Fruit fly (Drosophila melanogaster) whole organism, pupa: ENCODE measurements around the gene ClpX.

ENCODE experiments used
- CG10348 ChIP-seq: fragments of 200-800 bp; sonication (Bioruptor generic); IDR thresholded peaks from 2 replicates; pipeline ENCODE4 v1.3.6; 2022; ENCODE audit warnings: missing biosample characterization, missing genetic modification characterization
- CG12605 ChIP-seq: fragments of 200-800 bp; sonication (Bioruptor generic); IDR thresholded peaks from 2 replicates; pipeline ENCODE4 v1.3.6; 2022; ENCODE audit warnings: missing biosample characterization, missing genetic modification characterization
- CG13204 ChIP-seq: fragments of 200-800 bp; sonication (Bioruptor generic); optimal IDR thresholded peaks from 2 replicates; lab custom pipeline; 2018; ENCODE audit warnings: missing biosample characterization, mild to moderate bottlenecking, missing genetic modification characterization, moderate library complexity
- CG14655 ChIP-seq: fragments of 200-800 bp; sonication (Bioruptor generic); optimal IDR thresholded peaks from 3 replicates; lab custom pipeline; 2017; ENCODE audit warnings: mild to moderate bottlenecking, missing biosample characterization, missing genetic modification reagents, missing genetic modification characterization
- CG15710 ChIP-seq: fragments of 200-800 bp; sonication (Bioruptor generic); optimal IDR thresholded peaks from 2 replicates; lab custom pipeline; 2018; ENCODE audit warnings: missing biosample characterization, mild to moderate bottlenecking, missing genetic modification characterization, moderate library complexity
- CG17806 ChIP-seq: fragments of 200-800 bp; sonication (Bioruptor generic); optimal IDR thresholded peaks from 2 replicates; lab custom pipeline; 2018; ENCODE audit warnings: missing biosample characterization, mild to moderate bottlenecking, missing genetic modification characterization, moderate library complexity
- CG32121 ChIP-seq: fragments of 200-800 bp; sonication (Bioruptor generic); IDR thresholded peaks from 2 replicates; pipeline ENCODE4 v1.3.6; 2022; ENCODE audit warnings: missing biosample characterization, missing genetic modification characterization
- CG34367 ChIP-seq: fragments of 200-800 bp; sonication (Bioruptor generic); optimal IDR thresholded peaks from 2 replicates; lab custom pipeline; 2018; ENCODE audit warnings: missing biosample characterization, mild to moderate bottlenecking, missing genetic modification characterization
- CG4496 ChIP-seq: fragments of 200-800 bp; sonication (Bioruptor generic); IDR thresholded peaks from 3 replicates; pipeline ENCODE4 v1.3.6; 2022; ENCODE audit warnings: missing biosample characterization, missing genetic modification characterization
- CG8159 ChIP-seq: fragments of 200-800 bp; sonication (Bioruptor generic); optimal IDR thresholded peaks from 3 replicates; lab custom pipeline; 2018; ENCODE audit warnings: missing biosample characterization, mild to moderate bottlenecking, missing genetic modification characterization, moderate library complexity
- CG8301 ChIP-seq: fragments of 200-800 bp; sonication (Bioruptor generic); optimal IDR thresholded peaks from 2 replicates; lab custom pipeline; 2018; ENCODE audit warnings: missing biosample characterization, mild to moderate bottlenecking, missing genetic modification characterization
- CG9948 ChIP-seq: fragments of 200-800 bp; sonication (Bioruptor generic); optimal IDR thresholded peaks from 2 replicates; lab custom pipeline; 2018; ENCODE audit warnings: missing biosample characterization, mild to moderate bottlenecking, missing genetic modification characterization, moderate library complexity
- D1 ChIP-seq: fragments of 200-800 bp; sonication (Bioruptor generic); optimal IDR thresholded peaks from 2 replicates; lab custom pipeline; 2018; ENCODE audit warnings: missing biosample characterization, mild to moderate bottlenecking, missing genetic modification characterization, moderate library complexity
- EcR ChIP-seq: fragments of 200-800 bp; sonication (Bioruptor generic); optimal IDR thresholded peaks from 3 replicates; lab custom pipeline; 2019; ENCODE audit warnings: missing biosample characterization, missing genetic modification characterization, mild to moderate bottlenecking, moderate library complexity, missing genetic modification reagents
- Ets98B ChIP-seq: fragments of 200-800 bp; sonication (Bioruptor generic); IDR thresholded peaks from 2 replicates; pipeline ENCODE4 v1.3.6; 2022; ENCODE audit warnings: missing biosample characterization, missing genetic modification characterization
- Pif1A ChIP-seq: fragments of 200-800 bp; sonication (Bioruptor generic); optimal IDR thresholded peaks from 3 replicates; lab custom pipeline; 2016; ENCODE audit warnings: missing biosample characterization, missing genetic modification characterization
- Pif1B ChIP-seq: fragments of 200-800 bp; sonication (Bioruptor generic); optimal IDR thresholded peaks from 3 replicates; lab custom pipeline; 2016; ENCODE audit warnings: missing biosample characterization, missing genetic modification characterization
- Snoo ChIP-seq: fragments of 200-800 bp; sonication (Bioruptor generic); optimal IDR thresholded peaks from 3 replicates; lab custom pipeline; 2017; ENCODE audit warnings: missing biosample characterization, mild to moderate bottlenecking, missing genetic modification characterization, inconsistent platforms
- fd96Ca ChIP-seq: fragments of 200-800 bp; sonication (Bioruptor generic); IDR thresholded peaks from 3 replicates; pipeline ENCODE4 v1.3.6; 2022; ENCODE audit warnings: missing biosample characterization, missing genetic modification characterization
- gl ChIP-seq: fragments of 200-800 bp; sonication (Bioruptor generic); optimal IDR thresholded peaks from 2 replicates; lab custom pipeline; 2018; ENCODE audit warnings: missing biosample characterization, mild to moderate bottlenecking, missing genetic modification characterization
- rn ChIP-seq: fragments of 200-800 bp; sonication (Bioruptor generic); IDR thresholded peaks from 2 replicates; pipeline ENCODE4 v1.3.6; 2022; ENCODE audit warnings: missing biosample characterization, missing genetic modification characterization

The ClpX gene

DNA sequence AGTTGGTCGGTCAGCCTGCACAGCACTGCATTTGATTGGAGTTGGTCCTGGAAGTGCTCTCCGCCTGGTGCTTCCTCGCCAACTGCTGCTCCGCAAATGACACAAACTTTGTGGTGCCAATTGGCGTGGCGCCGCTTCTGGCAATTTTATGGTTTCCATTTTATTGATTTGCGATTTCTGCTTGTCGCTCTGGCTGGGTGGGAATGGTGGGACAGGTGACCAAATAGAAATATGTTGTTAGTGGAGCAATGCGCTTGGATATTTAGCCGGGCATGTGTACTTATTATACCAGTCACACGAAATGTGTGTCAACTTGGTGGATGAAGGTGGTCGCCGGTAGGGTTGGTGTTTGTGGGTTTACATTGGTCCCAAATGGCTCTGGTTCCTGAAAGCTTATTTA, 11.8 kb upstream of the ClpX start, which contains the start of the genes Xport-A and Xport-B:
Gene Xport-A (minus strand): TSS at position 101 of the 400 bp plus-strand sequence.
Gene Xport-B (minus strand): TSS at position 101 of the 400 bp plus-strand sequence.
- no peak for TF ChIP-seq Pif1A (GFP tag; lab: Kevin White, UChicago)
- TF ChIP-seq CG12605 (GFP tag; lab: Robert Waterston, UW) = no peak
- no peak for TF ChIP-seq EcR (GFP tag; lab: Kevin White, UChicago)
- TF ChIP-seq CG9948 (tag; lab: Kevin White, UChicago) = no peak
- TF ChIP-seq Ets98B (GFP tag; lab: Robert Waterston, UW) = no peak
- no peak for TF ChIP-seq gl
- TF ChIP-seq CG15710 = no peak
- TF ChIP-seq CG17806 = no peak
- no peak for TF ChIP-seq CG14655
- TF ChIP-seq CG8159 (tag; lab: Kevin White, UChicago) = no peak
- no peak for TF ChIP-seq CG32121 (GFP tag; lab: Robert Waterston, UW)
- no peak for TF ChIP-seq CG8301
- TF ChIP-seq Pif1B = no peak
- TF ChIP-seq, all 21 proteins: peak for 0

DNA sequence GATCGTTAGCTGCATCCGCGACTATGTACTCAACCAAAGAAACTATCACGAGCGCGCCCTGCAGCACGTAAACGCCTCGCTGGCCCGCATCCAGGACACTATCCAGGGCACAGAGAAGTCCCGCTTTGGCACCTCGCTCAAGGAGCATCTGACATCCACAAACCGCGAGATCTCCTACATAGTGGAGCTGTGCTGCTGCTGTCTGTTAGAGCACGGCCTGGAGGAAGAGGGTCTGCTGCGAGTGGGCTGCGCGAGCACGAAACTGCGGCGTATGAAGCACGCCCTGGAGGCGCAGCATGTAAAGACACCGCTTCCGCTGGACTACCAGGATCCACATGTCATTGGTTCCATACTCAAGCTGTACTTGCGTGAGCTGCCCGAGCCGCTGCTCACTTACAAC, 7.5 kb upstream of the ClpX start:
- no peak for TF ChIP-seq CG13204 (GFP tag; lab: Kevin White, UChicago)
- no peak for TF ChIP-seq Snoo (tag; lab: Kevin White, UChicago)
- no peak for TF ChIP-seq CG9948 (tag; lab: Kevin White, UChicago)
- no peak for TF ChIP-seq CG32121 (GFP tag; lab: Robert Waterston, UW)
- no peak for TF ChIP-seq fd96Ca (GFP tag; lab: Robert Waterston, UW)
- no peak for TF ChIP-seq CG8301
- TF ChIP-seq Ets98B (GFP tag; lab: Robert Waterston, UW) = no peak
- no peak for TF ChIP-seq CG4496
- no peak for TF ChIP-seq CG8159 (tag; lab: Kevin White, UChicago)
- no peak for TF ChIP-seq CG10348 (GFP tag; lab: Robert Waterston, UW)
- no peak for TF ChIP-seq CG15710
- no peak for TF ChIP-seq CG17806
- no peak for TF ChIP-seq CG12605 (GFP tag; lab: Robert Waterston, UW)
- TF ChIP-seq Pif1A (GFP tag; lab: Kevin White, UChicago) = no peak
- no peak for TF ChIP-seq CG14655
- TF ChIP-seq D1 = no peak
- TF ChIP-seq Pif1B = no peak
- TF ChIP-seq gl = no peak

DNA sequence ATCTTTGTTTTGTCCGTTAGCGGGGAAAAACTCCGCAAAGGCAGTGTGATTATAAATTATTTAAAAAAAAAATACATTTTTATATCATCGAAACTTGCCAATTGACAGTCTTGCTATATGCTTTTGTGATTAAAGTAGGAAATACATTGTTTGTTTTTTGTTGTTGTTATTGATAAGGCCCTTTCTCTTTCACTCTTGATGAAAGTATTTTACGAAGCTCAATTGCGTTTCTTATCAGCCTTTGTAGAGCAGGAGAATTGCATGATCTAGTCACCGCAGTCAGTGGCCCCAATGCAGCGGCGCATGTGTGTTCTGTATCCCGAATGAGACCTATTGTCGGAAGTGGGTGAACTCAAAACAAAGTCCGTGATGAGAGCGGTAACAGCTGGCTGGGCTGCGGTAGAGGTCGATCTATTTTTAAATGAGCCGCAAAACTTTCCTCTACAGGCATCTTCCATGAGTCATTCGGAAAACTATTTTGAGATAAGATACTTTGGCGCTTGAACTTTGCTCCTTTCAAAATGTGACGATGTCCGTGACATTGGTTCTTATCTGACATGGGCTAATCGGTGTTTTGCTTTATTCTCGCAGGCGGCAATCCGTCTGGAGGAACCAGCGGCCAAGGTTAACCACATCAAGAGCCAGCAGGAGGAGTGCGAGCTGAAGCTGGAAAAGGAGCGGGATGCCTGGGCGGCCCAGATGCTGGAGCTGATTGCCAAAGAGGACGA, 7.0 kb upstream of the ClpX start:
- peak; percentile 2 for TF ChIP-seq CG8301
- TF ChIP-seq CG8159 (tag; lab: Kevin White, UChicago) = no peak
- TF ChIP-seq CG34367 (tag; lab: Kevin White, UChicago) = no peak
- no peak for TF ChIP-seq CG9948 (tag; lab: Kevin White, UChicago)
- TF ChIP-seq EcR (GFP tag; lab: Kevin White, UChicago) = peak; percentile 52
- peak; percentile 40 for TF ChIP-seq Pif1B
- peak; percentile 45 for TF ChIP-seq CG14655
- TF ChIP-seq gl = peak; percentile 36
- peak; percentile 45 for TF ChIP-seq Pif1A (GFP tag; lab: Kevin White, UChicago)
- no peak for TF ChIP-seq CG32121 (GFP tag; lab: Robert Waterston, UW)

DNA sequence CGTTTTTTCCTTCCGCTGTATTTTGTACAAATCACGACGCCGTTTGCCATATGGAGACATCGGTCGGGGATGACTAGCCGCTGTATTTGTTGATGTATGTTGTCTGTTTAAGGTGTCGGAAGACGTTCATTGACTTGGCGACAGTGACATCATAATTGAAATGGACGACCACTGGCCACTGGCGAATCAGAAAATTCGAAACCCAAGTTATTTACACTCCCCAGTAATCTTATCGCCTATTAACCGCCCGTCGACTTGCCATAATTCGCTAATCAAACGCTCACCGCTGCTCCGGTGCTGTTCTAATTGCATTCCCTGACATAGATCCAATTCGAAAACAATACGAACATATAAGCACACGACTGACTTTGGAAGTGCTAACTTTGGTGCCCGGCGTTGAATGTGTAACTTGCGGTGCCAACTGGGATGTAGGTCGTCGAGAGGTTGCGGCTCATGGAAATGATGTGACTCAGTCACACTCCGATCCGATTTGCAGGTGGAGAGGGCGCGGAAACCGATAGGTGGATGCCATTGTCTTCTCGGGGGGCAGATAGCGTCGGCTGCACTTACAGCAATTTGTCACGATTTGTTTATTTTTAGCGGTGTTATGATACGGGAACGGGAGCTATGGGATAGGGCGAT, 6.2 kb upstream of the ClpX start:
- no peak for TF ChIP-seq CG34367 (tag; lab: Kevin White, UChicago)
- TF ChIP-seq gl = no peak
- no peak for TF ChIP-seq CG32121 (GFP tag; lab: Robert Waterston, UW)
- no peak for TF ChIP-seq Snoo (tag; lab: Kevin White, UChicago)
- TF ChIP-seq CG15710 = no peak
- no peak for TF ChIP-seq CG8301
- no peak for TF ChIP-seq CG10348 (GFP tag; lab: Robert Waterston, UW)
- TF ChIP-seq D1 = no peak
- TF ChIP-seq Pif1A (GFP tag; lab: Kevin White, UChicago) = no peak
- no peak for TF ChIP-seq Ets98B (GFP tag; lab: Robert Waterston, UW)
- TF ChIP-seq CG14655 = no peak
- no peak for TF ChIP-seq CG9948 (tag; lab: Kevin White, UChicago)
- no peak for TF ChIP-seq rn (GFP tag; lab: Robert Waterston, UW)
- TF ChIP-seq Pif1B = no peak
- TF ChIP-seq CG12605 (GFP tag; lab: Robert Waterston, UW) = no peak
- TF ChIP-seq CG8159 (tag; lab: Kevin White, UChicago) = no peak
- TF ChIP-seq, all 21 proteins: peak for 0

DNA sequence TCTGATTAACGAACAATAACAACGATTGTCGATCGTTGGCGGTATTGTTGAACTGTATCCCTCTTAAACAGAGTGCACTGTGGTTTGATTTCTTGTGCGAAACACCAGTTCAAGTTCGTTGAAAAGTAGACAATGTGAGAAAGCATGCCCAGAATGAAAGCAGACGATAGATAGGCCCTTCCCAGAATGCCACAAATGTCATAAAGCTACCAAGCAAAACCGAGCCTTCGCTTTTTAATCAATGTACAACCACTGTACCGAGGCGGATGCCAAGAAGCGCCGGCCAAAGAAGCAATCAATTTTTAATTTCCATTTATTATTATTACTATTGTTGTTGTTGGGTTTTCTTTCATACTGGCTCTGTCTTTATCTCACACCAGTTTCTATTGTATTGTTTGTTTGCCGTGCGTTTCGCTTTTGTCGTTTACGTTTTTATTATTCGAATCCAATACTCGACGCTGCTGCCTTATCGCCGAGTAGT, 5.4 kb upstream of the ClpX start:
- TF ChIP-seq CG13204 (GFP tag; lab: Kevin White, UChicago) = peak; percentile 10
- peak; percentile 52 for TF ChIP-seq rn (GFP tag; lab: Robert Waterston, UW)
- peak; percentile 85 for TF ChIP-seq Pif1B
- peak; percentile 90 for TF ChIP-seq fd96Ca (GFP tag; lab: Robert Waterston, UW)
- peak; percentile 49; the same call in 1 of the 2 replicates for TF ChIP-seq CG10348 (GFP tag; lab: Robert Waterston, UW)
- peak; percentile 90 for TF ChIP-seq Ets98B (GFP tag; lab: Robert Waterston, UW)
- TF ChIP-seq CG15710 = peak; percentile 75
- TF ChIP-seq Pif1A (GFP tag; lab: Kevin White, UChicago) = peak; percentile 83
- peak; percentile 68; the same call in 1 of the 2 replicates for TF ChIP-seq CG32121 (GFP tag; lab: Robert Waterston, UW)
- peak; percentile 82 for TF ChIP-seq Snoo (tag; lab: Kevin White, UChicago)
- TF ChIP-seq EcR (GFP tag; lab: Kevin White, UChicago) = no peak
- TF ChIP-seq CG4496 = peak; percentile 89
- TF ChIP-seq CG34367 (tag; lab: Kevin White, UChicago) = peak; percentile 69
- peak; percentile 81 for TF ChIP-seq CG8159 (tag; lab: Kevin White, UChicago)
- TF ChIP-seq CG17806 = peak; percentile 76
- peak; percentile 68 for TF ChIP-seq CG9948 (tag; lab: Kevin White, UChicago)
- TF ChIP-seq CG14655 = peak; percentile 81
- peak; percentile 77 for TF ChIP-seq CG12605 (GFP tag; lab: Robert Waterston, UW)
- TF ChIP-seq CG8301 = peak; percentile 75
- TF ChIP-seq gl = no peak
- no peak for TF ChIP-seq D1
